Fruit fly (Drosophila melanogaster) whole organism, adult: Measurements from ENCODE around the gene Prp6.

Source experiments
- CG11617 ChIP-seq: fragments of 200-800 bp; sonication (Bioruptor generic); optimal IDR thresholded peaks from 2 replicates; lab custom pipeline; 2017; ENCODE audit warnings: mild to moderate bottlenecking, missing biosample characterization, missing genetic modification reagents, missing genetic modification characterization
- CG12768 ChIP-seq: fragments of 200-800 bp; sonication (Bioruptor generic); optimal IDR thresholded peaks from 2 replicates; lab custom pipeline; 2017; ENCODE audit warnings: missing biosample characterization, missing genetic modification characterization, mild to moderate bottlenecking, moderate library complexity, missing genetic modification reagents
- CG14711 ChIP-seq: fragments of 200-800 bp; sonication (Bioruptor generic); optimal IDR thresholded peaks from 2 replicates; lab custom pipeline; 2018; ENCODE audit warnings: missing biosample characterization, mild to moderate bottlenecking, missing genetic modification characterization, moderate library complexity
- CG1620 ChIP-seq: fragments of 200-800 bp; sonication (Bioruptor generic); optimal IDR thresholded peaks from 2 replicates; lab custom pipeline; 2016; ENCODE audit warnings: missing biosample characterization, missing genetic modification characterization
- CG5204 ChIP-seq: fragments of 200-800 bp; sonication (Bioruptor generic); optimal IDR thresholded peaks from 2 replicates; lab custom pipeline; 2016; ENCODE audit warnings: missing biosample characterization, missing genetic modification characterization
- CG7045 ChIP-seq: fragments of 200-800 bp; sonication (Bioruptor generic); optimal IDR thresholded peaks from 2 replicates; lab custom pipeline; 2017; ENCODE audit warnings: missing biosample characterization, mild to moderate bottlenecking, missing genetic modification characterization
- CG7101 ChIP-seq: fragments of 200-800 bp; sonication (Bioruptor generic); optimal IDR thresholded peaks from 2 replicates; lab custom pipeline; 2018; ENCODE audit warnings: missing biosample characterization, mild to moderate bottlenecking, missing genetic modification characterization, moderate library complexity
- Clk ChIP-seq: fragments of 200-800 bp; sonication (Bioruptor generic); optimal IDR thresholded peaks from 2 replicates; lab custom pipeline; 2017; ENCODE audit warnings: missing biosample characterization, missing genetic modification characterization
- Crg-1 ChIP-seq: fragments of 200-800 bp; sonication (Bioruptor generic); optimal IDR thresholded peaks from 2 replicates; lab custom pipeline; 2016; ENCODE audit warnings: missing biosample characterization, missing genetic modification characterization
- Mnt ChIP-seq: fragments of 200-800 bp; sonication (Bioruptor generic); optimal IDR thresholded peaks from 2 replicates; lab custom pipeline; 2016; ENCODE audit warnings: missing biosample characterization, mild to moderate bottlenecking, missing genetic modification characterization
- bab1 ChIP-seq: fragments of 200-800 bp; sonication (Bioruptor generic); optimal IDR thresholded peaks from 3 replicates; lab custom pipeline; 2019; ENCODE audit warnings: missing biosample characterization, mild to moderate bottlenecking, missing genetic modification characterization, moderate library complexity
- cic ChIP-seq: fragments of 200-800 bp; sonication (Bioruptor generic); optimal IDR thresholded peaks from 2 replicates; lab custom pipeline; 2017; ENCODE audit warnings: missing biosample characterization, mild to moderate bottlenecking, missing genetic modification characterization, moderate library complexity
- cnc ChIP-seq, 2 experiments: fragments of >200 bp; optimal IDR thresholded peaks; 2 replicates each; lab custom pipeline; 2017
- kay ChIP-seq: fragments of 200-800 bp; sonication (Bioruptor generic); peaks from one replicate; lab custom pipeline; 2016; ENCODE audit warnings: missing biosample characterization, missing genetic modification characterization, borderline replicate concordance
- ovo ChIP-seq: fragments of 200-800 bp; sonication (Bioruptor generic); optimal IDR thresholded peaks from 2 replicates; lab custom pipeline; 2016; ENCODE audit warnings: missing biosample characterization, missing genetic modification characterization
- pad ChIP-seq: fragments of 200-800 bp; sonication (Bioruptor generic); optimal IDR thresholded peaks from 3 replicates; lab custom pipeline; 2017; ENCODE audit warnings: missing biosample characterization, missing genetic modification characterization, mild to moderate bottlenecking, moderate library complexity, missing genetic modification reagents
- tj ChIP-seq: fragments of 200-800 bp; sonication (Bioruptor generic); optimal IDR thresholded peaks from 3 replicates; lab custom pipeline; 2017; ENCODE audit warnings: missing biosample characterization, mild to moderate bottlenecking, missing genetic modification characterization, moderate library complexity
- toe ChIP-seq: fragments of 200-800 bp; sonication (Bioruptor generic); optimal IDR thresholded peaks from 2 replicates; lab custom pipeline; 2016; ENCODE audit warnings: missing biosample characterization, missing genetic modification characterization

Gene Prp6

DNA sequence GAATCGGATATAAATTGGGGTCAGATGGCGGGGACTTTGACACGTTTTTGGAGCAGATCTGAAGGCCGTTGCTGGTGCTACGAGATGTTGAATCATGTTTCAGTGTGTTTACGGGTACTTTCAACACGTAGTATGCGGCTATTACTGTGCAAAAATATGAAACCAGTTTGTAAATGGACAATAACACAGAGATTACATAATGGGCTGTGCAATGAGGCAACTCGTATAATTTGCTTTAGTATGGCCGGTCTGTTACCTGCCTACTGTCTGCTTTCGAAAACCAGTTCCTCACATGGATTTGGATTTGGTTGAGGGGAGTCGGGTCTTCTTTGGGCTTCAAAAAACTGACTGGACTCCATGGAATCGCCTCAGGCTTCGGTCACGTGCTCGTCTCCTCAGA is 47.2 kb downstream of the Prp6 start:
- TF ChIP-seq toe (GFP tag; lab: Kevin White, UChicago) (no peak), CG14711 (no peak), bab1 (GFP tag; lab: Kevin White, UChicago) (no peak), ovo (GFP tag; lab: Kevin White, UChicago) (no peak), CG7101 (no peak), cic (GFP tag; lab: Kevin White, UChicago) (no peak), tj (no peak), CG7045 (GFP tag; lab: Kevin White, UChicago) (no peak), CG5204 (GFP tag; lab: Kevin White, UChicago) (no peak), kay (no peak), cnc (optimal IDR thresholded peaks at IDR 0.05; lab: Kevin White, UChicago) (no peak), CG1620 (no peak), pad (GFP tag; lab: Kevin White, UChicago) (no peak), Mnt (GFP tag; lab: Kevin White, UChicago) (no peak), Clk (GFP tag; lab: Kevin White, UChicago) (no peak), CG11617 (no peak)

DNA sequence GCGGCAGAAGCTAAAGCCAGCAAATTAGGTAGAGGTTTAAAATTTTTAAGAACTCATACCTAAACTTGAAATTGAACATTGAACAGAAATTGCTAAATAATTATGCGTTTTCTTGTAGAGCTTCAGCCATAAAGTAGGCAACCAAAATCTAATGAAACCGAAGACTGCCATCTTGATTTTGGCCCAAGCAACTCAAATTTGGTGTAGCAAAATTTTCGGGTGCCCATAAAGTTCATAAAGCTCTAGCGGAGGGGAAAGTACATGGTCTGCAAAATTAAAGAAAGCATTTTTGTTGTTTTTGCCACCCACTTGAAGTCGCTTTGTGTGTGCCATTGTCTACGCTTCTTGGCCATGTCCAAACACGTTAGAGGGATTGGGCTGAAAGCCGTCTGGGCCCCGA is 51.9 kb downstream of the Prp6 start:
- TF ChIP-seq CG7101 (no peak), ovo (GFP tag; lab: Kevin White, UChicago) (no peak), pad (GFP tag; lab: Kevin White, UChicago) (peak; percentile 97), CG5204 (GFP tag; lab: Kevin White, UChicago) (no peak), tj (no peak), Crg-1 (GFP tag; lab: Kevin White, UChicago) (no peak), CG12768 (no peak), cnc (optimal IDR thresholded peaks at IDR 0.05; lab: Kevin White, UChicago) (no peak)
